Worm (Caenorhabditis elegans) whole organism, young adult: ENCODE data around the gene pld-1.

Source experiments
- B0035.1 ChIP-seq: sonication (generic microtip); optimal IDR thresholded peaks from 2 replicates; lab custom pipeline; 2016; ENCODE audit warnings: missing genetic modification characterization, mild to moderate bottlenecking, missing compliant biosample characterization, missing genotype, missing genetic modification reagents
- C17E4.6 ChIP-seq: fragments of 200-800 bp; sonication (Bioruptor generic); IDR thresholded peaks from 2 replicates; pipeline ENCODE4 v1.3.6; 2022; ENCODE audit warnings: missing genetic modification reagents, missing genetic modification characterization, missing compliant biosample characterization
- D2030.7 ChIP-seq: fragments of 200-800 bp; sonication (Bioruptor generic); IDR thresholded peaks from 2 replicates; pipeline ENCODE4 v1.3.6; 2022; ENCODE audit warnings: missing genetic modification reagents, missing genetic modification characterization, missing compliant biosample characterization
- F10E7.11 ChIP-seq: sonication (generic microtip); optimal IDR thresholded peaks from 2 replicates; lab custom pipeline; 2017; ENCODE audit warnings: mild to moderate bottlenecking, missing genetic modification characterization, moderate library complexity, missing compliant biosample characterization
- F22D6.2 ChIP-seq: sonication (generic microtip); optimal IDR thresholded peaks from 2 replicates; lab custom pipeline; 2016; ENCODE audit warnings: mild to moderate bottlenecking, missing genetic modification characterization, missing compliant biosample characterization
- F33H1.4 ChIP-seq: fragments of 200-800 bp; sonication (Bioruptor generic); IDR thresholded peaks from 2 replicates; pipeline ENCODE4 v1.3.6; 2022; ENCODE audit warnings: missing genetic modification reagents, missing genetic modification characterization, missing compliant biosample characterization
- F49E8.2 ChIP-seq: sonication (generic microtip); optimal IDR thresholded peaks from 3 replicates; lab custom pipeline; 2017; ENCODE audit warnings: missing genetic modification characterization, mild to moderate bottlenecking, missing compliant biosample characterization, antibody characterized with exemption, moderate library complexity; ENCODE audit not compliant: insufficient read depth
- F52B5.7 ChIP-seq: sonication (generic microtip); optimal IDR thresholded peaks from 2 replicates; lab custom pipeline; 2016; ENCODE audit warnings: mild to moderate bottlenecking, missing genetic modification characterization, missing compliant biosample characterization
- K12H6.12 ChIP-seq: fragments of 200-800 bp; sonication (Bioruptor generic); optimal IDR thresholded peaks from 2 replicates; lab custom pipeline; 2018; ENCODE audit warnings: mild to moderate bottlenecking, missing genetic modification characterization, missing compliant biosample characterization
- Y53G8AR.9 ChIP-seq: fragments of 200-800 bp; sonication (Bioruptor generic); conservative IDR thresholded peaks from 2 replicates; pipeline ENCODE4 v1.3.6; 2022; ENCODE audit warnings: missing genetic modification reagents, missing genetic modification characterization, missing compliant biosample characterization
- Y56A3A.18 ChIP-seq: fragments of 200-800 bp; sonication (Bioruptor generic); IDR thresholded peaks from 2 replicates; pipeline ENCODE4 v1.3.6; 2022; ENCODE audit warnings: missing genetic modification reagents, missing genetic modification characterization, missing compliant biosample characterization
- Y95B8A.8 ChIP-seq: fragments of 200-800 bp; sonication (Bioruptor generic); IDR thresholded peaks from 2 replicates; pipeline ENCODE4 v1.3.6; 2022; ENCODE audit warnings: missing genetic modification reagents, missing genetic modification characterization, missing compliant biosample characterization
- atf-7 ChIP-seq: sonication (generic microtip); optimal IDR thresholded peaks from 2 replicates; lab custom pipeline; 2017; ENCODE audit warnings: mild to moderate bottlenecking, missing genetic modification characterization, missing compliant biosample characterization
- athp-1 ChIP-seq: sonication (generic microtip); optimal IDR thresholded peaks from 2 replicates; lab custom pipeline; 2017; ENCODE audit warnings: mild to moderate bottlenecking, missing genetic modification characterization, missing compliant biosample characterization
- attf-5 ChIP-seq: fragments of 200-800 bp; sonication (Bioruptor generic); optimal IDR thresholded peaks from 2 replicates; lab custom pipeline; 2018; ENCODE audit warnings: mild to moderate bottlenecking, missing genetic modification characterization, missing compliant biosample characterization
- bed-2 ChIP-seq: fragments of 200-800 bp; sonication (Bioruptor generic); IDR thresholded peaks from 2 replicates; pipeline ENCODE4 v1.3.6; 2022; ENCODE audit warnings: missing genetic modification reagents, missing genetic modification characterization, missing compliant biosample characterization
- ccch-3 ChIP-seq: fragments of 200-800 bp; sonication (Bioruptor generic); optimal IDR thresholded peaks from 2 replicates; lab custom pipeline; 2018; ENCODE audit warnings: mild to moderate bottlenecking, missing genetic modification characterization, missing compliant biosample characterization
- cebp-1 ChIP-seq, 2 experiments: fragments of 200-800 bp in 1 of 2; sonication (Bioruptor generic) in 1 of 2; sonication (generic microtip) in 1 of 2; IDR thresholded peaks in 1 of 2; optimal IDR thresholded peaks in 1 of 2; 2 replicates each; pipeline versions ENCODE4 v1.3.6 to Lab custom; 2017 to 2022; ENCODE audit warnings: missing compliant biosample characterization in 2 of 2, missing genetic modification characterization in 2 of 2, mild to moderate bottlenecking in 1 of 2, missing genetic modification reagents in 1 of 2, moderate library complexity in 1 of 2
- ceh-58 ChIP-seq: fragments of 200-800 bp; sonication (Bioruptor generic); IDR thresholded peaks from 2 replicates; pipeline ENCODE4 v1.3.6; 2022; ENCODE audit warnings: missing genetic modification characterization, missing compliant biosample characterization
- ceh-91 ChIP-seq: fragments of 200-800 bp; sonication (Bioruptor generic); IDR thresholded peaks from 2 replicates; pipeline ENCODE4 v1.3.6; 2022; ENCODE audit warnings: missing genetic modification reagents, missing genetic modification characterization, missing compliant biosample characterization
- dpl-1 ChIP-seq: fragments of 150-350 bp; optimal IDR thresholded peaks from 2 replicates; lab custom pipeline; 2014; ENCODE audit warnings: missing biosample characterization, missing genetic modification reagents, missing genetic modification characterization
- efl-1 ChIP-seq: fragments of 150-350 bp; optimal IDR thresholded peaks from 2 replicates; lab custom pipeline; 2014; ENCODE audit warnings: missing biosample characterization, missing genetic modification reagents, missing genetic modification characterization
- egrh-3 ChIP-seq: fragments of 200-800 bp; sonication (Bioruptor generic); IDR thresholded peaks from 2 replicates; pipeline ENCODE4 v1.3.6; 2022; ENCODE audit warnings: missing genetic modification reagents, missing genetic modification characterization, missing compliant biosample characterization
- let-526 ChIP-seq: fragments of 200-800 bp; sonication (Bioruptor generic); IDR thresholded peaks from 2 replicates; pipeline ENCODE4 v1.3.6; 2022; ENCODE audit warnings: missing genetic modification reagents, missing genetic modification characterization, missing compliant biosample characterization
- let-607 ChIP-seq, 2 experiments: fragments of 200-800 bp in 1 of 2; sonication (Bioruptor generic) in 1 of 2; sonication (generic microtip) in 1 of 2; optimal IDR thresholded peaks; 2 replicates each; lab custom pipeline; 2016 to 2018; ENCODE audit warnings: mild to moderate bottlenecking in 2 of 2, missing compliant biosample characterization in 2 of 2, missing genetic modification characterization in 2 of 2, moderate library complexity in 2 of 2, missing genotype in 1 of 2
- lin-35 ChIP-seq, 3 experiments: fragments of 150-350 bp in 2 of 3; sonication (generic microtip) in 1 of 3; optimal IDR thresholded peaks; 2 replicates each; lab custom pipeline; 2014 to 2018; ENCODE audit warnings: missing biosample characterization in 3 of 3, missing genetic modification characterization in 3 of 3, missing genetic modification reagents in 3 of 3
- lin-54 ChIP-seq: fragments of 200-800 bp; sonication (Bioruptor generic); optimal IDR thresholded peaks from 2 replicates; lab custom pipeline; 2018; ENCODE audit warnings: mild to moderate bottlenecking, missing genetic modification characterization, missing compliant biosample characterization
- lir-1 ChIP-seq: fragments of 200-800 bp; sonication (Bioruptor generic); conservative IDR thresholded peaks from 2 replicates; pipeline ENCODE4 v1.3.6; 2022; ENCODE audit warnings: missing genetic modification reagents, missing genetic modification characterization, missing compliant biosample characterization
- lsl-1 ChIP-seq: fragments of 200-800 bp; sonication (Bioruptor generic); optimal IDR thresholded peaks from 2 replicates; lab custom pipeline; 2018; ENCODE audit warnings: mild to moderate bottlenecking, missing genetic modification characterization, moderate library complexity, missing compliant biosample characterization
- lsy-27 ChIP-seq: sonication (generic microtip); optimal IDR thresholded peaks from 2 replicates; lab custom pipeline; 2017; ENCODE audit warnings: missing genetic modification characterization, mild to moderate bottlenecking, missing compliant biosample characterization, antibody characterized with exemption, missing genotype, borderline replicate concordance; ENCODE audit not compliant: insufficient read depth
- madf-3 ChIP-seq: fragments of 200-800 bp; sonication (Bioruptor generic); IDR thresholded peaks from 2 replicates; pipeline ENCODE4 v1.3.6; 2022; ENCODE audit warnings: missing genetic modification reagents, missing genetic modification characterization, missing compliant biosample characterization
- madf-8 ChIP-seq: fragments of 200-800 bp; sonication (Bioruptor generic); conservative IDR thresholded peaks from 2 replicates; pipeline ENCODE4 v1.3.6; 2022; ENCODE audit warnings: missing genetic modification reagents, missing genetic modification characterization, missing compliant biosample characterization
- nfya-1 ChIP-seq: sonication (generic microtip); optimal IDR thresholded peaks from 2 replicates; lab custom pipeline; 2017; ENCODE audit warnings: antibody characterized with exemption, missing compliant biosample characterization, missing genetic modification characterization, borderline replicate concordance; ENCODE audit not compliant: insufficient read depth
- nhr-80 ChIP-seq: sonication (generic microtip); optimal IDR thresholded peaks from 2 replicates; lab custom pipeline; 2016; ENCODE audit warnings: missing genetic modification characterization, missing compliant biosample characterization
- rcor-1 ChIP-seq: fragments of 200-800 bp; sonication (Bioruptor generic); IDR thresholded peaks from 2 replicates; pipeline ENCODE4 v1.3.6; 2022; ENCODE audit warnings: missing genetic modification reagents, missing genetic modification characterization, missing compliant biosample characterization
- snpc-1.1 ChIP-seq: sonication (generic microtip); optimal IDR thresholded peaks from 2 replicates; lab custom pipeline; 2017; ENCODE audit warnings: missing genetic modification characterization, mild to moderate bottlenecking, missing compliant biosample characterization, antibody characterized with exemption, moderate library complexity, missing genotype, missing genetic modification reagents; ENCODE audit not compliant: insufficient read depth
- snpc-1.3 ChIP-seq: sonication (generic microtip); optimal IDR thresholded peaks from 2 replicates; lab custom pipeline; 2017; ENCODE audit warnings: missing genetic modification characterization, mild to moderate bottlenecking, missing compliant biosample characterization, antibody characterized with exemption, moderate library complexity, missing genotype, missing genetic modification reagents; ENCODE audit not compliant: insufficient read depth
- snpc-3.4 ChIP-seq: sonication (generic microtip); optimal IDR thresholded peaks from 2 replicates; lab custom pipeline; 2017; ENCODE audit warnings: missing genetic modification characterization, mild to moderate bottlenecking, missing compliant biosample characterization, antibody characterized with exemption, moderate library complexity, missing genotype, missing genetic modification reagents
- snpc-4 ChIP-seq, 5 experiments: fragments of 150-350 bp in 1 of 5; sonication (generic microtip) in 4 of 5; optimal IDR thresholded peaks; 2 replicates each; lab custom pipeline; 2014 to 2018; ENCODE audit warnings: missing genetic modification characterization in 5 of 5, missing biosample characterization in 3 of 5, antibody characterized with exemption in 2 of 5, mild to moderate bottlenecking in 2 of 5, missing compliant biosample characterization in 2 of 5, missing genotype in 2 of 5, moderate library complexity in 2 of 5, missing genetic modification reagents in 1 of 5
- tbp1 ChIP-seq: fragments of 200-800 bp; sonication (Bioruptor generic); optimal IDR thresholded peaks from 2 replicates; lab custom pipeline; 2018; ENCODE audit warnings: mild to moderate bottlenecking, missing genetic modification characterization, missing compliant biosample characterization
- tlf-1 ChIP-seq: fragments of 200-800 bp; sonication (Bioruptor generic); optimal IDR thresholded peaks from 2 replicates; lab custom pipeline; 2018; ENCODE audit warnings: mild to moderate bottlenecking, missing genetic modification characterization, missing compliant biosample characterization
- unc-130 ChIP-seq: sonication (generic microtip); optimal IDR thresholded peaks from 2 replicates; lab custom pipeline; 2016; ENCODE audit warnings: missing genetic modification reagents, missing genetic modification characterization, missing compliant biosample characterization
- xnd-1 ChIP-seq: sonication (generic microtip); optimal IDR thresholded peaks from 2 replicates; lab custom pipeline; 2016; ENCODE audit warnings: missing genotype, missing genetic modification reagents, missing genetic modification characterization, missing compliant biosample characterization
- zim-3 ChIP-seq: sonication (generic microtip); optimal IDR thresholded peaks from 2 replicates; lab custom pipeline; 2017; ENCODE audit warnings: mild to moderate bottlenecking, missing genetic modification characterization, moderate library complexity, missing compliant biosample characterization
- ztf-22 ChIP-seq: fragments of 200-800 bp; sonication (Bioruptor generic); optimal IDR thresholded peaks from 2 replicates; lab custom pipeline; 2018; ENCODE audit warnings: mild to moderate bottlenecking, missing genetic modification characterization, moderate library complexity, missing compliant biosample characterization

Gene pld-1

ce11 chrII:5091640-5092243 is at the start of gene pld-1:
pld-1 (minus strand) TSS chrII:5091690.
- TF ChIP-seq bed-2 (GFP tag; lab: Robert Waterston, UW) (no peak), F33H1.4 (GFP tag; lab: Robert Waterston, UW) (peak; percentile 95), lin-35 (GFP tag; optimal IDR thresholded peaks at IDR 0.05; lab: Kevin White, UChicago) (no peak), let-607 (tag; optimal IDR thresholded peaks at IDR 0.05; lab: Kevin White, UChicago) (no peak), Y53G8AR.9 (no peak), efl-1 (GFP tag; lab: Kevin White, UChicago) (peak; percentile 80), Y56A3A.18 (GFP tag; lab: Robert Waterston, UW) (no peak), tlf-1 (GFP tag; lab: Kevin White, UChicago) (no peak), snpc-1.3 (tag; lab: Kevin White, UChicago) (peak; percentile 43), attf-5 (GFP tag; lab: Kevin White, UChicago) (no peak), D2030.7 (GFP tag; lab: Robert Waterston, UW) (peak; percentile 60), let-526 (GFP tag; lab: Robert Waterston, UW) (no peak), lin-54 (GFP tag; lab: Kevin White, UChicago) (peak; percentile 36), ztf-22 (GFP tag; lab: Kevin White, UChicago) (no peak), zim-3 (tag; lab: Kevin White, UChicago) (no peak), F22D6.2 (tag; lab: Kevin White, UChicago) (no peak), Y95B8A.8 (no peak), C17E4.6 (no peak), nhr-80 (tag; lab: Kevin White, UChicago) (no peak), B0035.1 (tag; lab: Kevin White, UChicago) (no peak), K12H6.12 (no peak), lsl-1 (peak; percentile 97), unc-130 (GFP tag; lab: Kevin White, UChicago) (peak; percentile 3), tbp1 (GFP tag; lab: Kevin White, UChicago) (peak; percentile 25), madf-8 (peak; percentile 86), atf-7 (tag; lab: Kevin White, UChicago) (no peak), snpc-4 (GFP tag; optimal IDR thresholded peaks at IDR 0.05; lab: Kevin White, UChicago) (no peak), snpc-4 (tag; optimal IDR thresholded peaks at IDR 0.05; lab: Kevin White, UChicago) (peak in 1 of 4 experiments; percentile 7), madf-3 (GFP tag; lab: Robert Waterston, UW) (no peak), F10E7.11 (tag; lab: Kevin White, UChicago) (no peak), lir-1 (no peak), ccch-3 (GFP tag; lab: Kevin White, UChicago) (no peak), snpc-3.4 (peak; percentile 76), cebp-1 (GFP tag; IDR thresholded peaks at IDR 0.05; lab: Robert Waterston, UW) (no peak), cebp-1 (tag; optimal IDR thresholded peaks at IDR 0.05; lab: Kevin White, UChicago) (no peak), xnd-1 (peak; percentile 93), ceh-91 (GFP tag; lab: Robert Waterston, UW) (peak; percentile 89), ceh-58 (no peak), lsy-27 (tag; lab: Kevin White, UChicago) (no peak), nfya-1 (tag; lab: Kevin White, UChicago) (no peak), athp-1 (no peak), egrh-3 (GFP tag; lab: Robert Waterston, UW) (no peak), F52B5.7 (tag; lab: Kevin White, UChicago) (no peak), snpc-1.1 (tag; lab: Kevin White, UChicago) (peak; percentile 43), dpl-1 (peak; percentile 49), F49E8.2 (tag; lab: Kevin White, UChicago) (peak; percentile 65), rcor-1 (GFP tag; lab: Robert Waterston, UW) (no peak)
